Fruit fly (Drosophila melanogaster) whole organism: ENCODE data around the gene CG15208.

Source experiments
- EcR ChIP-seq, 2 experiments: fragments of >200 bp; optimal IDR thresholded peaks; 2 replicates each; lab custom pipeline; 2017; ENCODE audit warnings: missing biosample characterization in 2 of 2, missing genetic modification characterization in 2 of 2, missing genetic modification reagents in 2 of 2
- usp ChIP-seq: fragments of >200 bp; optimal IDR thresholded peaks from 2 replicates; lab custom pipeline; 2017; ENCODE audit warnings: missing biosample characterization, missing genetic modification characterization, mixed read lengths

DNA sequence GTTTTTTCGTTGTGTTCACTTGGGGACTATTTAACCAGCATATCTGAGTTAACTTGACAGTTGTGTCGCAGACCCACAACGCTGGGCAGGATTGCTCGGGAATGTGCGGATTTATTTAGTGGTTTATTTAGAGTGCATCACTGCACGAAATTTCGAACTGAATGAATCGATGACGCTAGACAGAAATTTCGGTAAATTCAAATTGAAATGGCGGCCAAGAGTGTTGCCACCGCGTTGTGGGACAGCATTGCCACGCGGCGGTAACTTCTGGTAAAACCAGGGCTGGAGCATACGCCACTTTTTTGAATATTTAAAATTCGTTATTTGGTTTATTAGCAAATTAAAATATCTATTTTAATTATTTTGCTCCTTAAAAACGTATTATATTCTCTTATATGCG is 45.1 kb upstream of the CG15208 start, which contains the start of gene feo:
- no peak for TF ChIP-seq usp (GFP tag; lab: Kevin White, UChicago)
- no peak for TF ChIP-seq EcR (GFP tag; optimal IDR thresholded peaks at IDR 0.05; lab: Kevin White, UChicago)
